Fruit fly (Drosophila melanogaster) whole organism, embryonic: Measurements from ENCODE around the gene CG14971.

Experiments used
- Abd-B ChIP-seq: fragments of 200-800 bp; sonication (Bioruptor generic); optimal IDR thresholded peaks from 2 replicates; lab custom pipeline; 2018; ENCODE audit warnings: missing biosample characterization, mild to moderate bottlenecking, missing genetic modification characterization, moderate library complexity
- Antp ChIP-seq: fragments of 200-800 bp; sonication (Bioruptor generic); optimal IDR thresholded peaks from 3 replicates; lab custom pipeline; 2016; ENCODE audit warnings: missing biosample characterization, missing genetic modification characterization
- B-H2 ChIP-seq: fragments of 200-800 bp; sonication (Bioruptor generic); optimal IDR thresholded peaks from 2 replicates; lab custom pipeline; 2018; ENCODE audit warnings: missing biosample characterization, mild to moderate bottlenecking, missing genetic modification characterization
- CG10654 ChIP-seq: fragments of 200-800 bp; sonication (Bioruptor generic); optimal IDR thresholded peaks from 2 replicates; lab custom pipeline; 2016; ENCODE audit warnings: missing biosample characterization, missing genetic modification characterization
- CG11560 ChIP-seq: fragments of 200-800 bp; sonication (Bioruptor generic); IDR thresholded peaks from 3 replicates; pipeline ENCODE4 v1.3.6; 2022; ENCODE audit warnings: missing biosample characterization, missing genetic modification characterization
- CG11723 ChIP-seq: fragments of 200-800 bp; sonication (Bioruptor generic); optimal IDR thresholded peaks from 2 replicates; lab custom pipeline; 2017; ENCODE audit warnings: missing biosample characterization, mild to moderate bottlenecking, missing genetic modification characterization
- CG14710 ChIP-seq: fragments of 200-800 bp; sonication (Bioruptor generic); optimal IDR thresholded peaks from 3 replicates; lab custom pipeline; 2019; ENCODE audit warnings: missing biosample characterization, mild to moderate bottlenecking, missing genetic modification characterization, moderate library complexity
- CG15479 ChIP-seq: fragments of 200-800 bp; sonication (Bioruptor generic); optimal IDR thresholded peaks from 3 replicates; lab custom pipeline; 2019; ENCODE audit warnings: missing biosample characterization, mild to moderate bottlenecking, missing genetic modification characterization, moderate library complexity
- CG1647 ChIP-seq: fragments of 200-800 bp; sonication (Bioruptor generic); optimal IDR thresholded peaks from 3 replicates; lab custom pipeline; 2016; ENCODE audit warnings: missing biosample characterization, missing genetic modification characterization
- CG17912 ChIP-seq: fragments of 200-800 bp; sonication (Bioruptor generic); optimal IDR thresholded peaks from 2 replicates; lab custom pipeline; 2018; ENCODE audit warnings: missing biosample characterization, mild to moderate bottlenecking, missing genetic modification characterization
- CG3065 ChIP-seq: fragments of 200-800 bp; sonication (Bioruptor generic); optimal IDR thresholded peaks from 2 replicates; lab custom pipeline; 2016; ENCODE audit warnings: missing biosample characterization, missing genetic modification characterization
- CG33213 ChIP-seq: fragments of 200-800 bp; sonication (Bioruptor generic); optimal IDR thresholded peaks from 3 replicates; lab custom pipeline; 2016; ENCODE audit warnings: missing biosample characterization, missing genetic modification characterization
- CG33557 ChIP-seq: fragments of 200-800 bp; sonication (Bioruptor generic); optimal IDR thresholded peaks from 2 replicates; lab custom pipeline; 2019; ENCODE audit warnings: missing biosample characterization, mild to moderate bottlenecking, missing genetic modification characterization, moderate library complexity
- CG3726 ChIP-seq: fragments of 200-800 bp; sonication (Bioruptor generic); IDR thresholded peaks from 3 replicates; pipeline ENCODE4, ENCODE4 v1.3.6; 2022; ENCODE audit warnings: missing biosample characterization, missing genetic modification characterization
- CG3847 ChIP-seq: fragments of 200-800 bp; sonication (Bioruptor generic); IDR thresholded peaks from 2 replicates; pipeline ENCODE4 v1.3.6; 2022; ENCODE audit warnings: missing biosample characterization, missing genetic modification characterization
- CG6765 ChIP-seq: fragments of 200-800 bp; sonication (Bioruptor generic); optimal IDR thresholded peaks from 3 replicates; lab custom pipeline; 2017; ENCODE audit warnings: missing biosample characterization, mild to moderate bottlenecking, missing genetic modification characterization
- CG7357 ChIP-seq: fragments of 200-800 bp; sonication (Bioruptor generic); IDR thresholded peaks from 3 replicates; pipeline ENCODE4 v1.3.6; 2022; ENCODE audit warnings: missing biosample characterization, missing genetic modification characterization
- CG7372 ChIP-seq: fragments of 200-800 bp; sonication (Bioruptor generic); IDR thresholded peaks from 2 replicates; pipeline ENCODE4 v1.3.6; 2022; ENCODE audit warnings: missing biosample characterization, missing genetic modification characterization
- CG8388 ChIP-seq: fragments of 200-800 bp; sonication (Bioruptor generic); optimal IDR thresholded peaks from 2 replicates; lab custom pipeline; 2019; ENCODE audit warnings: missing biosample characterization, mild to moderate bottlenecking, missing genetic modification characterization, moderate library complexity
- CHES-1-like ChIP-seq: fragments of 200-800 bp; sonication (Bioruptor generic); optimal IDR thresholded peaks from 2 replicates; lab custom pipeline; 2016; ENCODE audit warnings: missing biosample characterization, missing genetic modification characterization
- Deaf1 ChIP-seq: fragments of 200-800 bp; optimal IDR thresholded peaks from 3 replicates; lab custom pipeline; 2019; ENCODE audit warnings: missing biosample characterization, mild to moderate bottlenecking, missing genetic modification characterization, moderate library complexity
- Eip74EF ChIP-seq, 2 experiments: fragments of 200-800 bp in 1 of 2; fragments of >200 bp in 1 of 2; sonication (Bioruptor generic) in 1 of 2; optimal IDR thresholded peaks; 2 replicates each; lab custom pipeline; 2017 to 2019; ENCODE audit warnings: missing biosample characterization in 2 of 2, missing genetic modification characterization in 2 of 2, mild to moderate bottlenecking in 1 of 2, moderate library complexity in 1 of 2
- Ets65A ChIP-seq: fragments of 200-800 bp; sonication (Bioruptor generic); peaks from one replicate; lab custom pipeline; 2016; ENCODE audit warnings: missing biosample characterization, missing genetic modification characterization
- HHEX ChIP-seq: fragments of 200-800 bp; sonication (Bioruptor generic); optimal IDR thresholded peaks from 3 replicates; lab custom pipeline; 2017; ENCODE audit warnings: missing biosample characterization, mild to moderate bottlenecking, missing genetic modification characterization, missing genetic modification reagents
- HLH54F ChIP-seq: fragments of 200-800 bp; sonication (Bioruptor generic); optimal IDR thresholded peaks from 3 replicates; lab custom pipeline; 2016; ENCODE audit warnings: missing biosample characterization, missing genetic modification characterization
- Hr3 ChIP-seq: fragments of 200-800 bp; sonication (Bioruptor generic); optimal IDR thresholded peaks from 3 replicates; lab custom pipeline; 2016; ENCODE audit warnings: missing biosample characterization, missing genetic modification characterization
- Lim3 ChIP-seq: fragments of 200-800 bp; sonication (Bioruptor generic); IDR thresholded peaks from 2 replicates; pipeline ENCODE4 v1.3.6; 2022; ENCODE audit warnings: missing biosample characterization, missing genetic modification characterization
- MTF-1 ChIP-seq: fragments of 200-800 bp; sonication (Bioruptor generic); optimal IDR thresholded peaks from 2 replicates; lab custom pipeline; 2018; ENCODE audit warnings: missing biosample characterization, mild to moderate bottlenecking, missing genetic modification characterization, borderline replicate concordance
- NC2α ChIP-seq: fragments of 200-800 bp; sonication (Bioruptor generic); optimal IDR thresholded peaks from 2 replicates; lab custom pipeline; 2016; ENCODE audit warnings: missing biosample characterization, missing genetic modification characterization
- NC2β ChIP-seq: fragments of 200-800 bp; sonication (Bioruptor generic); optimal IDR thresholded peaks from 2 replicates; lab custom pipeline; 2016; ENCODE audit warnings: missing biosample characterization, missing genetic modification characterization
- NfI ChIP-seq: fragments of 200-800 bp; sonication (Bioruptor generic); optimal IDR thresholded peaks from 3 replicates; lab custom pipeline; 2018; ENCODE audit warnings: missing biosample characterization, mild to moderate bottlenecking, missing genetic modification characterization, moderate library complexity
- Optix ChIP-seq: fragments of 200-800 bp; sonication (Bioruptor generic); IDR thresholded peaks from 3 replicates; pipeline ENCODE4 v1.3.6; 2022; ENCODE audit warnings: missing biosample characterization, missing genetic modification characterization
- Rfx ChIP-seq: fragments of 200-800 bp; sonication (Bioruptor generic); IDR thresholded peaks from 2 replicates; pipeline ENCODE4 v1.3.6; 2022; ENCODE audit warnings: missing biosample characterization, missing genetic modification characterization
- ci ChIP-seq: fragments of 200-800 bp; sonication (Bioruptor generic); IDR thresholded peaks from 3 replicates; pipeline ENCODE4 v1.3.6; 2022; ENCODE audit warnings: missing biosample characterization, missing genetic modification characterization
- dan ChIP-seq: fragments of 200-800 bp; sonication (Bioruptor generic); IDR thresholded peaks from 2 replicates; pipeline ENCODE4 v1.3.6; 2022; ENCODE audit warnings: missing biosample characterization, missing genetic modification characterization
- dm ChIP-seq: fragments of 200-800 bp; sonication (Bioruptor generic); optimal IDR thresholded peaks from 3 replicates; lab custom pipeline; 2016; ENCODE audit warnings: missing biosample characterization, missing genetic modification characterization
- fru ChIP-seq: fragments of >200 bp; optimal IDR thresholded peaks from 2 replicates; lab custom pipeline; 2017
- ind ChIP-seq: fragments of 200-800 bp; sonication (Bioruptor generic); optimal IDR thresholded peaks from 3 replicates; lab custom pipeline; 2016; ENCODE audit warnings: missing biosample characterization, missing genetic modification characterization
- jumu ChIP-seq: fragments of 200-800 bp; sonication (Bioruptor generic); optimal IDR thresholded peaks from 3 replicates; lab custom pipeline; 2016; ENCODE audit warnings: missing biosample characterization, missing genetic modification characterization
- klu ChIP-seq: fragments of 200-800 bp; sonication (Bioruptor generic); IDR thresholded peaks from 2 replicates; pipeline ENCODE4 v1.3.6; 2022; ENCODE audit warnings: missing biosample characterization, missing genetic modification characterization
- prd ChIP-seq, 3 experiments: fragments of >200 bp in 2 of 3; fragments of 200-800 bp in 1 of 3; sonication (Bioruptor generic) in 1 of 3; optimal IDR thresholded peaks in 2 of 3; IDR thresholded peaks in 1 of 3; 2 replicates in 2 of 3; 3 replicates in 1 of 3; pipeline versions ENCODE4 v1.3.6 to Lab custom; 2017 to 2022; ENCODE audit warnings: missing biosample characterization in 1 of 3, missing genetic modification characterization in 1 of 3
- pum ChIP-seq: fragments of 200-800 bp; sonication (Bioruptor generic); optimal IDR thresholded peaks from 2 replicates; lab custom pipeline; 2016; ENCODE audit warnings: missing biosample characterization, missing genetic modification characterization
- rib ChIP-seq: fragments of 200-800 bp; sonication (Bioruptor generic); IDR thresholded peaks from 2 replicates; pipeline ENCODE4 v1.3.6; 2022; ENCODE audit warnings: missing biosample characterization, missing genetic modification characterization
- sd ChIP-seq: fragments of 200-800 bp; sonication (Bioruptor generic); optimal IDR thresholded peaks from 3 replicates; lab custom pipeline; 2018; ENCODE audit warnings: missing biosample characterization, mild to moderate bottlenecking, missing genetic modification characterization, moderate library complexity
- sens ChIP-seq: fragments of 200-800 bp; sonication (Bioruptor generic); peaks from one replicate; lab custom pipeline; 2016; ENCODE audit warnings: missing biosample characterization, missing genetic modification characterization
- sqz ChIP-seq: fragments of 200-800 bp; sonication (Bioruptor generic); optimal IDR thresholded peaks from 3 replicates; lab custom pipeline; 2018; ENCODE audit warnings: missing biosample characterization, mild to moderate bottlenecking, missing genetic modification characterization
- sr ChIP-seq: fragments of 200-800 bp; sonication (Bioruptor generic); IDR thresholded peaks from 3 replicates; pipeline ENCODE4 v1.3.6; 2022; ENCODE audit warnings: missing biosample characterization, missing genetic modification characterization
- tgo ChIP-seq: fragments of 200-800 bp; sonication (Bioruptor generic); IDR thresholded peaks from 3 replicates; pipeline ENCODE4 v1.3.6; 2022; ENCODE audit warnings: missing biosample characterization, missing genetic modification characterization
- tio ChIP-seq: fragments of 200-800 bp; sonication (Bioruptor generic); optimal IDR thresholded peaks from 2 replicates; lab custom pipeline; 2017; ENCODE audit warnings: missing biosample characterization, missing genetic modification characterization, inconsistent platforms
- tup ChIP-seq: fragments of 200-800 bp; sonication (Bioruptor generic); optimal IDR thresholded peaks from 2 replicates; lab custom pipeline; 2016; ENCODE audit warnings: missing biosample characterization, mild to moderate bottlenecking, missing genetic modification characterization, moderate library complexity
- tx ChIP-seq: fragments of 200-800 bp; sonication (Bioruptor generic); optimal IDR thresholded peaks from 2 replicates; lab custom pipeline; 2016; ENCODE audit warnings: missing biosample characterization, missing genetic modification characterization
- wek ChIP-seq: fragments of 200-800 bp; sonication (Bioruptor generic); optimal IDR thresholded peaks from 3 replicates; lab custom pipeline; 2018; ENCODE audit warnings: missing biosample characterization, mild to moderate bottlenecking, missing genetic modification characterization, moderate library complexity

Gene CG14971

dm6 chr3L:3471174-3471573, at the start of gene CG14971 (continued):
- no peak for TF ChIP-seq Lim3 (GFP tag; lab: Robert Waterston, UW)
- no peak for TF ChIP-seq Deaf1 (tag; lab: Kevin White, UChicago)
- TF ChIP-seq ci (GFP tag; lab: Robert Waterston, UW), result peak; percentile 12; the same call in 1 of the 3 replicates
- TF ChIP-seq prd (optimal IDR thresholded peaks at IDR 0.05; lab: Kevin White, UChicago), result no peak
- TF ChIP-seq prd (GFP tag; IDR thresholded peaks at IDR 0.05; lab: Robert Waterston, UW), result peak; percentile 47; the same call in 2 of the 3 replicates
- TF ChIP-seq CG33557, result no peak
- no peak for TF ChIP-seq dan (GFP tag; lab: Robert Waterston, UW)
- TF ChIP-seq sr (GFP tag; lab: Robert Waterston, UW), result peak; percentile 91
- peak; percentile 9 for TF ChIP-seq Hr3 (GFP tag; lab: Kevin White, UChicago)
- no peak for TF ChIP-seq Optix (GFP tag; lab: Robert Waterston, UW)
- TF ChIP-seq tgo, result no peak
- TF ChIP-seq CG10654 (GFP tag; lab: Kevin White, UChicago), result no peak
- TF ChIP-seq fru, result no peak
- TF ChIP-seq Antp (GFP tag; lab: Kevin White, UChicago), result peak; percentile 53
- no peak for TF ChIP-seq tio
- no peak for TF ChIP-seq CG3065 (GFP tag; lab: Kevin White, UChicago)
- no peak for TF ChIP-seq tup (GFP tag; lab: Kevin White, UChicago)
- no peak for TF ChIP-seq MTF-1
- TF ChIP-seq CG17912 (GFP tag; lab: Kevin White, UChicago), result peak; percentile 31
- TF ChIP-seq HLH54F, result peak; percentile 63
- no peak for TF ChIP-seq ind (GFP tag; lab: Kevin White, UChicago)
- TF ChIP-seq CG1647 (GFP tag; lab: Kevin White, UChicago), result no peak
- no peak for TF ChIP-seq wek (GFP tag; lab: Kevin White, UChicago)
- TF ChIP-seq pum (GFP tag; lab: Kevin White, UChicago), result peak; percentile 30
- peak; percentile 47 for TF ChIP-seq jumu (GFP tag; lab: Kevin White, UChicago)
- no peak for TF ChIP-seq CG15479 (GFP tag; lab: Kevin White, UChicago)
- TF ChIP-seq CG7372 (GFP tag; lab: Robert Waterston, UW), result no peak
- TF ChIP-seq sens (GFP tag; lab: Kevin White, UChicago), result peak; percentile 82
- no peak for TF ChIP-seq CG7357 (GFP tag; lab: Robert Waterston, UW)
- no peak for TF ChIP-seq sqz (GFP tag; lab: Kevin White, UChicago)
- peak; percentile 48 for TF ChIP-seq NC2β (GFP tag; lab: Kevin White, UChicago)
- no peak for TF ChIP-seq CG11723 (GFP tag; lab: Kevin White, UChicago)
- TF ChIP-seq CHES-1-like (GFP tag; lab: Kevin White, UChicago), result peak; percentile 49
- no peak for TF ChIP-seq HHEX (GFP tag; lab: Kevin White, UChicago)
- no peak for TF ChIP-seq CG6765 (GFP tag; lab: Kevin White, UChicago)
- peak; percentile 67 for TF ChIP-seq dm (GFP tag; lab: Kevin White, UChicago)
- peak; percentile 40; the same call in 1 of the 2 replicates for TF ChIP-seq CG3847
- no peak for TF ChIP-seq tx
- no peak for TF ChIP-seq sd (tag; lab: Kevin White, UChicago)
- TF ChIP-seq Rfx (GFP tag; lab: Robert Waterston, UW), result peak; percentile 73
- TF ChIP-seq NC2α, result no peak
- 0 out of 2 replicates have a peak, but pooled peaks have one; percentile 18 for TF ChIP-seq rib (GFP tag; lab: Robert Waterston, UW)
- TF ChIP-seq klu (GFP tag; lab: Robert Waterston, UW), result peak; percentile 91
- TF ChIP-seq CG11560 (tag; lab: Robert Waterston, UW), result no peak
- peak in 1 of 2 experiments; percentile 47 for TF ChIP-seq Eip74EF (GFP tag; optimal IDR thresholded peaks at IDR 0.05; lab: Kevin White, UChicago)
- peak; percentile 37 for TF ChIP-seq CG33213 (GFP tag; lab: Kevin White, UChicago)
- peak; percentile 89 for TF ChIP-seq Ets65A
- peak; percentile 34 for TF ChIP-seq Abd-B (GFP tag; lab: Kevin White, UChicago)
- TF ChIP-seq NfI (GFP tag; lab: Kevin White, UChicago), result peak; percentile 52
- TF ChIP-seq B-H2 (GFP tag; lab: Kevin White, UChicago), result peak; percentile 64
- no peak for TF ChIP-seq CG3726
- TF ChIP-seq CG14710 (tag; lab: Kevin White, UChicago), result peak; percentile 58
- no peak for TF ChIP-seq CG8388
